Fruit fly (Drosophila melanogaster) whole organism, adult: ENCODE data around the gene Tbc1d22.
A peak's percentile ranks its signal among the peaks of the same experiment; 100 is the strongest.

Source experiments
- CG33017 ChIP-seq: fragments of 200-800 bp; sonication (Bioruptor generic); optimal IDR thresholded peaks from 2 replicates; lab custom pipeline; 2018; ENCODE audit warnings: missing biosample characterization, mild to moderate bottlenecking, missing genetic modification characterization, moderate library complexity
- CG5204 ChIP-seq: fragments of 200-800 bp; sonication (Bioruptor generic); optimal IDR thresholded peaks from 2 replicates; lab custom pipeline; 2016; ENCODE audit warnings: missing biosample characterization, missing genetic modification characterization
- CG7045 ChIP-seq: fragments of 200-800 bp; sonication (Bioruptor generic); optimal IDR thresholded peaks from 2 replicates; lab custom pipeline; 2017; ENCODE audit warnings: missing biosample characterization, mild to moderate bottlenecking, missing genetic modification characterization
- Crg-1 ChIP-seq: fragments of 200-800 bp; sonication (Bioruptor generic); optimal IDR thresholded peaks from 2 replicates; lab custom pipeline; 2016; ENCODE audit warnings: missing biosample characterization, missing genetic modification characterization
- Hr96 ChIP-seq: fragments of 200-800 bp; sonication (Bioruptor generic); optimal IDR thresholded peaks from 2 replicates; lab custom pipeline; 2016; ENCODE audit warnings: missing biosample characterization, missing genetic modification characterization
- bab1 ChIP-seq: fragments of 200-800 bp; sonication (Bioruptor generic); optimal IDR thresholded peaks from 3 replicates; lab custom pipeline; 2019; ENCODE audit warnings: missing biosample characterization, mild to moderate bottlenecking, missing genetic modification characterization, moderate library complexity
- kay ChIP-seq: fragments of 200-800 bp; sonication (Bioruptor generic); peaks from one replicate; lab custom pipeline; 2016; ENCODE audit warnings: missing biosample characterization, missing genetic modification characterization, borderline replicate concordance
- toe ChIP-seq: fragments of 200-800 bp; sonication (Bioruptor generic); optimal IDR thresholded peaks from 2 replicates; lab custom pipeline; 2016; ENCODE audit warnings: missing biosample characterization, missing genetic modification characterization

DNA sequence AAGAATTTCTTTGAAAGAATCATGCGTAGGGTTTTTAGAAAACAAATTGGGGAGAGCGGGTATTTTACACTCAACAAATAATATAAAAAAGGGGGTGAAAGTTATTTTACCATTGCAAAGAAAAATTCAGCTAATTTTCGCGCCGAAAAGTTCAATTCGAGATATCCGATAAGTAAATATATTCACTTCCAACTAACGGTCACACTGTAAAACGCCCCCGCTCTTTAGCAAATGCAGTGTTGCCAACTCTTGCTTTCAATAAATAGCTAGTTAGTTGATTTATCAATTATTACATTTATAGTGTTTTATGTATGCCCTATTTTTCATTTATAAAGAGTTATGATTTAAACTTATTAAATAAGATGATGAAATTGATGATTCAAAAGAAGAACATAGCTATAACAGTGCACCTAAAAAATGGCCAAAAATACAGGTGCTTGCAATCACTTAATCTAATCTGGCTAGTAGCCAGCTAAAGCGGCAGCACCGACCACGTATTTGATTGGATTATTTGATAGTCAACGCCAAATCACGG lies 36.3 kb downstream of the Tbc1d22 start, which contains the start of gene meigo:
- TF ChIP-seq CG33017 (tag; lab: Kevin White, UChicago) (peak; percentile 78), bab1 (GFP tag; lab: Kevin White, UChicago) (peak; percentile 86), Hr96 (GFP tag; lab: Kevin White, UChicago) (no peak), kay (GFP tag; lab: Kevin White, UChicago) (no peak), toe (no peak), CG5204 (no peak), CG7045 (GFP tag; lab: Kevin White, UChicago) (peak; percentile 52), Crg-1 (GFP tag; lab: Kevin White, UChicago) (peak; percentile 20)
